Fruit fly (Drosophila melanogaster) whole organism, embryonic: ENCODE data around the gene CG13314.

Experiments
- Atf6 ChIP-seq: fragments of 200-800 bp; sonication (Bioruptor generic); IDR thresholded peaks from 2 replicates; pipeline ENCODE4 v1.3.6; 2022; ENCODE audit warnings: missing biosample characterization, missing genetic modification characterization
- B-H2 ChIP-seq: fragments of 200-800 bp; sonication (Bioruptor generic); optimal IDR thresholded peaks from 2 replicates; lab custom pipeline; 2018; ENCODE audit warnings: missing biosample characterization, mild to moderate bottlenecking, missing genetic modification characterization
- CG10267 ChIP-seq: fragments of 200-800 bp; sonication (Bioruptor generic); optimal IDR thresholded peaks from 2 replicates; lab custom pipeline; 2018; ENCODE audit warnings: missing biosample characterization, mild to moderate bottlenecking, missing genetic modification characterization, moderate library complexity
- CG11247 ChIP-seq: fragments of 200-800 bp; sonication (Bioruptor generic); IDR thresholded peaks from 2 replicates; pipeline ENCODE4 v1.3.6; 2022; ENCODE audit warnings: missing biosample characterization, missing genetic modification characterization
- CG11504 ChIP-seq: fragments of 200-800 bp; sonication (Bioruptor generic); optimal IDR thresholded peaks from 3 replicates; lab custom pipeline; 2019; ENCODE audit warnings: missing biosample characterization, mild to moderate bottlenecking, missing genetic modification characterization, moderate library complexity
- CG11695 ChIP-seq: fragments of 200-800 bp; sonication (Bioruptor generic); IDR thresholded peaks from 3 replicates; pipeline ENCODE4 v1.3.6; 2022; ENCODE audit warnings: missing biosample characterization, missing genetic modification characterization
- CG12155 ChIP-seq: fragments of 200-800 bp; sonication (Bioruptor generic); optimal IDR thresholded peaks from 3 replicates; lab custom pipeline; 2016; ENCODE audit warnings: missing biosample characterization, missing genetic modification characterization
- CG13775 ChIP-seq: fragments of 200-800 bp; sonication (Bioruptor generic); optimal IDR thresholded peaks from 3 replicates; lab custom pipeline; 2017; ENCODE audit warnings: missing biosample characterization, mild to moderate bottlenecking, missing genetic modification characterization
- CG14860 ChIP-seq: fragments of 200-800 bp; sonication (Bioruptor generic); IDR thresholded peaks from 3 replicates; pipeline ENCODE4 v1.3.6; 2022; ENCODE audit warnings: missing biosample characterization, missing genetic modification characterization; ENCODE audit not compliant: partially characterized antibody
- CG15073 ChIP-seq: fragments of 200-800 bp; sonication (Bioruptor generic); optimal IDR thresholded peaks from 2 replicates; lab custom pipeline; 2016; ENCODE audit warnings: missing biosample characterization, missing genetic modification characterization
- CG15514 ChIP-seq: fragments of 200-800 bp; sonication (Bioruptor generic); optimal IDR thresholded peaks from 3 replicates; lab custom pipeline; 2017; ENCODE audit warnings: missing biosample characterization, missing genetic modification characterization, mild to moderate bottlenecking, moderate library complexity, missing genetic modification reagents
- CG1603 ChIP-seq: fragments of 200-800 bp; sonication (Bioruptor generic); optimal IDR thresholded peaks from 2 replicates; lab custom pipeline; 2019; ENCODE audit warnings: missing biosample characterization, mild to moderate bottlenecking, missing genetic modification characterization, moderate library complexity
- CG18619 ChIP-seq: fragments of 200-800 bp; sonication (Bioruptor generic); optimal IDR thresholded peaks from 3 replicates; lab custom pipeline; 2017; ENCODE audit warnings: missing biosample characterization, mild to moderate bottlenecking, missing genetic modification characterization
- CG3065 ChIP-seq: fragments of 200-800 bp; sonication (Bioruptor generic); optimal IDR thresholded peaks from 2 replicates; lab custom pipeline; 2016; ENCODE audit warnings: missing biosample characterization, missing genetic modification characterization
- CG31365 ChIP-seq: fragments of 200-800 bp; sonication (Bioruptor generic); optimal IDR thresholded peaks from 2 replicates; lab custom pipeline; 2018; ENCODE audit warnings: missing biosample characterization, mild to moderate bottlenecking, missing genetic modification characterization
- CG3281 ChIP-seq: fragments of 200-800 bp; sonication (Bioruptor generic); optimal IDR thresholded peaks from 3 replicates; lab custom pipeline; 2017; ENCODE audit warnings: missing biosample characterization, mild to moderate bottlenecking, missing genetic modification characterization
- CG42726 ChIP-seq: fragments of 200-800 bp; sonication (Bioruptor generic); IDR thresholded peaks from 2 replicates; pipeline ENCODE4 v1.3.6; 2022; ENCODE audit warnings: missing biosample characterization, missing genetic modification characterization; ENCODE audit not compliant: partially characterized antibody
- CG4282 ChIP-seq: fragments of 200-800 bp; sonication (Bioruptor generic); optimal IDR thresholded peaks from 2 replicates; lab custom pipeline; 2016; ENCODE audit warnings: missing biosample characterization, missing genetic modification characterization
- CG6272 ChIP-seq: fragments of 200-800 bp; sonication (Bioruptor generic); IDR thresholded peaks from 2 replicates; pipeline ENCODE4 v1.3.6; 2022; ENCODE audit warnings: missing biosample characterization, missing genetic modification characterization
- CG6689 ChIP-seq: fragments of 200-800 bp; sonication (Bioruptor generic); IDR thresholded peaks from 2 replicates; pipeline ENCODE4 v1.3.6; 2022; ENCODE audit warnings: missing biosample characterization, missing genetic modification characterization
- CG6765 ChIP-seq: fragments of 200-800 bp; sonication (Bioruptor generic); optimal IDR thresholded peaks from 3 replicates; lab custom pipeline; 2017; ENCODE audit warnings: missing biosample characterization, mild to moderate bottlenecking, missing genetic modification characterization
- CG7556 ChIP-seq: fragments of 200-800 bp; sonication (Bioruptor generic); optimal IDR thresholded peaks from 2 replicates; lab custom pipeline; 2017; ENCODE audit warnings: missing biosample characterization, mild to moderate bottlenecking, missing genetic modification characterization
- CG7928 ChIP-seq: fragments of 200-800 bp; sonication (Bioruptor generic); optimal IDR thresholded peaks from 2 replicates; lab custom pipeline; 2017; ENCODE audit warnings: missing biosample characterization, mild to moderate bottlenecking, missing genetic modification characterization
- CG9215 ChIP-seq: fragments of 200-800 bp; sonication (Bioruptor generic); IDR thresholded peaks from 2 replicates; pipeline ENCODE4 v1.3.6; 2022; ENCODE audit warnings: missing biosample characterization, missing genetic modification characterization
- D19A ChIP-seq: fragments of 200-800 bp; optimal IDR thresholded peaks from 3 replicates; lab custom pipeline; 2019; ENCODE audit warnings: missing biosample characterization, mild to moderate bottlenecking, missing genetic modification characterization, moderate library complexity
- Dfd ChIP-seq, 2 experiments: fragments of >200 bp; optimal IDR thresholded peaks; 2 replicates each; lab custom pipeline; 2017; ENCODE audit warnings: missing biosample characterization in 2 of 2, missing genetic modification characterization in 2 of 2
- Dll ChIP-seq: fragments of 200-800 bp; sonication (Bioruptor generic); IDR thresholded peaks from 4 replicates; pipeline ENCODE4 v1.3.6; 2022; ENCODE audit warnings: missing biosample characterization, missing genetic modification characterization; ENCODE audit not compliant: partially characterized antibody
- GATAe ChIP-seq: fragments of 200-800 bp; sonication (Bioruptor generic); conservative IDR thresholded peaks from 2 replicates; pipeline ENCODE4 v1.3.6; 2022; ENCODE audit warnings: missing biosample characterization, missing genetic modification characterization
- Hmr ChIP-seq: fragments of 200-800 bp; sonication (Bioruptor generic); optimal IDR thresholded peaks from 3 replicates; lab custom pipeline; 2017; ENCODE audit warnings: mild to moderate bottlenecking, missing biosample characterization, missing genetic modification reagents, missing genetic modification characterization
- Nf-YA ChIP-seq: fragments of 200-800 bp; sonication (Bioruptor generic); IDR thresholded peaks from 2 replicates; pipeline ENCODE4 v1.3.6; 2022; ENCODE audit warnings: missing biosample characterization, missing genetic modification characterization
- Nf-YC ChIP-seq: fragments of 200-800 bp; optimal IDR thresholded peaks from 3 replicates; lab custom pipeline; 2019; ENCODE audit warnings: missing biosample characterization, mild to moderate bottlenecking, missing genetic modification characterization, moderate library complexity
- Opbp ChIP-seq: fragments of 200-800 bp; sonication (Bioruptor generic); IDR thresholded peaks from 3 replicates; pipeline ENCODE4 v1.3.6; 2022; ENCODE audit warnings: missing biosample characterization, missing genetic modification characterization; ENCODE audit not compliant: partially characterized antibody
- Rfx ChIP-seq: fragments of 200-800 bp; sonication (Bioruptor generic); IDR thresholded peaks from 2 replicates; pipeline ENCODE4 v1.3.6; 2022; ENCODE audit warnings: missing biosample characterization, missing genetic modification characterization
- YL-1 ChIP-seq: fragments of 200-800 bp; sonication (Bioruptor generic); optimal IDR thresholded peaks from 3 replicates; lab custom pipeline; 2017; ENCODE audit warnings: missing biosample characterization, mild to moderate bottlenecking, missing genetic modification characterization
- bab2 ChIP-seq: fragments of 200-800 bp; sonication (Bioruptor generic); optimal IDR thresholded peaks from 2 replicates; lab custom pipeline; 2016; ENCODE audit warnings: missing biosample characterization, missing genetic modification characterization
- chn ChIP-seq: fragments of 200-800 bp; sonication (Bioruptor generic); optimal IDR thresholded peaks from 2 replicates; lab custom pipeline; 2016; ENCODE audit warnings: missing biosample characterization, missing genetic modification characterization
- corto ChIP-seq: fragments of 200-800 bp; sonication (Bioruptor generic); optimal IDR thresholded peaks from 2 replicates; lab custom pipeline; 2016; ENCODE audit warnings: missing biosample characterization, mild to moderate bottlenecking, missing genetic modification characterization, moderate library complexity
- croc ChIP-seq: fragments of 200-800 bp; sonication (Bioruptor generic); conservative IDR thresholded peaks from 3 replicates; pipeline ENCODE4 v1.3.6; 2022; ENCODE audit warnings: missing biosample characterization, missing genetic modification characterization
- cwo ChIP-seq: fragments of 200-800 bp; sonication (Bioruptor generic); optimal IDR thresholded peaks from 3 replicates; lab custom pipeline; 2017; ENCODE audit warnings: missing biosample characterization, missing genetic modification characterization, mild to moderate bottlenecking, moderate library complexity, missing genetic modification reagents
- disco-r ChIP-seq: fragments of 200-800 bp; sonication (Bioruptor generic); optimal IDR thresholded peaks from 2 replicates; lab custom pipeline; 2016; ENCODE audit warnings: missing biosample characterization, missing genetic modification characterization
- gcm2 ChIP-seq: fragments of 200-800 bp; sonication (Bioruptor generic); optimal IDR thresholded peaks from 2 replicates; lab custom pipeline; 2016; ENCODE audit warnings: missing biosample characterization, missing genetic modification characterization
- gt ChIP-seq: fragments of 200-800 bp; sonication (Bioruptor generic); IDR thresholded peaks from 2 replicates; pipeline ENCODE4 v1.3.6; 2022; ENCODE audit warnings: missing biosample characterization, missing genetic modification characterization
- hkb ChIP-seq, 2 experiments: fragments of 200-800 bp in 1 of 2; fragments of >200 bp in 1 of 2; sonication (Bioruptor generic) in 1 of 2; IDR thresholded peaks in 1 of 2; optimal IDR thresholded peaks in 1 of 2; 2 replicates each; pipeline versions ENCODE4 v1.3.6 to Lab custom; 2017 to 2022; ENCODE audit warnings: missing biosample characterization in 1 of 2, missing genetic modification characterization in 1 of 2
- kay ChIP-seq: fragments of 200-800 bp; sonication (Bioruptor generic); optimal IDR thresholded peaks from 2 replicates; lab custom pipeline; 2016; ENCODE audit warnings: missing biosample characterization, missing genetic modification characterization
- onecut ChIP-seq: fragments of 200-800 bp; sonication (Bioruptor generic); IDR thresholded peaks from 2 replicates; pipeline ENCODE4 v1.3.6; 2022; ENCODE audit warnings: missing biosample characterization, missing genetic modification characterization
- pfk ChIP-seq: fragments of 200-800 bp; sonication (Bioruptor generic); optimal IDR thresholded peaks from 2 replicates; lab custom pipeline; 2018; ENCODE audit warnings: missing biosample characterization, mild to moderate bottlenecking, missing genetic modification characterization, moderate library complexity
- sqz ChIP-seq: fragments of 200-800 bp; sonication (Bioruptor generic); optimal IDR thresholded peaks from 3 replicates; lab custom pipeline; 2018; ENCODE audit warnings: missing biosample characterization, mild to moderate bottlenecking, missing genetic modification characterization
- stwl ChIP-seq: fragments of 200-800 bp; sonication (Bioruptor generic); optimal IDR thresholded peaks from 3 replicates; lab custom pipeline; 2018; ENCODE audit warnings: missing biosample characterization, mild to moderate bottlenecking, missing genetic modification characterization, moderate library complexity
- trem ChIP-seq: fragments of 200-800 bp; optimal IDR thresholded peaks from 3 replicates; lab custom pipeline; 2019; ENCODE audit warnings: missing biosample characterization, mild to moderate bottlenecking, missing genetic modification characterization, moderate library complexity
- trh ChIP-seq: fragments of 200-800 bp; sonication (Bioruptor generic); optimal IDR thresholded peaks from 2 replicates; lab custom pipeline; 2016; ENCODE audit warnings: missing biosample characterization, missing genetic modification characterization

The CG13314 gene

DNA sequence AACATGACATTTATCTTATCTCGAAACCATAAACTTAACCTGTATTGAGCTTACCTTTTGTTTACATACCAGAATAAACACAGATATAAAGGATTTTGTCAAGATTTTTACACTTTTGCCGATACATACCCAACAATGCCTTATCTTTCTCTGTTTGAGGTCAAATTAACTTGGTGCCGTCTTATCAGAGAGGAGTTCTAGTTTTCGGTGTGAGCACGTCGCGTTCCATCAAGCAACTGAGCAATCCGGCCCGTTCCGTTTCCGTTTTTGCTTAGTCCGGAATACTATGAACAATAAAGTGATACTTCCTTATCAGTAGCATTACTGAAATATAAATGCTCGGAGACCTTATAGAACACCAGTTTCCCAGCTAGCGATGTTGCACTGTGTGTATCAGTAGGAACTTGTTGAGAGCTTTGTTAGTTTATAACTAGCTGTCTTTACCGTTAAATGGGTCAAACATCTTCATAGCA is 4.3 kb downstream of the CG13314 start, which contains the start of gene Galk (continued):
- no peak for TF ChIP-seq gt
- TF ChIP-seq stwl (tag; lab: Kevin White, UChicago), result no peak
- TF ChIP-seq CG18619 (GFP tag; lab: Kevin White, UChicago), result no peak
- no peak for TF ChIP-seq gcm2 (GFP tag; lab: Kevin White, UChicago)
- TF ChIP-seq Hmr (GFP tag; lab: Kevin White, UChicago), result peak; percentile 46
- TF ChIP-seq Dll (GFP tag; lab: Robert Waterston, UW), result no peak
- TF ChIP-seq CG7556 (GFP tag; lab: Kevin White, UChicago), result peak; percentile 28
- peak; percentile 65 for TF ChIP-seq onecut (GFP tag; lab: Robert Waterston, UW)
- no peak for TF ChIP-seq kay (GFP tag; lab: Kevin White, UChicago)
- TF ChIP-seq CG42726 (GFP tag; lab: Robert Waterston, UW), result no peak
- TF ChIP-seq corto, result no peak
- TF ChIP-seq CG1603 (tag; lab: Kevin White, UChicago), result no peak
- TF ChIP-seq cwo (GFP tag; lab: Kevin White, UChicago), result peak; percentile 70
- no peak for TF ChIP-seq sqz
- TF ChIP-seq CG14860 (GFP tag; lab: Robert Waterston, UW), result no peak
- no peak for TF ChIP-seq hkb (optimal IDR thresholded peaks at IDR 0.05; lab: Kevin White, UChicago)
- TF ChIP-seq hkb (GFP tag; IDR thresholded peaks at IDR 0.05; lab: Robert Waterston, UW), result peak; percentile 65
- peak; percentile 75 for TF ChIP-seq Atf6 (GFP tag; lab: Robert Waterston, UW)
- TF ChIP-seq Dfd (GFP tag; optimal IDR thresholded peaks at IDR 0.05; lab: Kevin White, UChicago), result no peak
- 0 out of 2 replicates have a peak, but pooled peaks have one; percentile 21 for TF ChIP-seq CG6272 (GFP tag; lab: Robert Waterston, UW)
- no peak for TF ChIP-seq trh (GFP tag; lab: Kevin White, UChicago)
- peak; percentile 38; the same call in 1 of the 3 replicates for TF ChIP-seq CG11695 (GFP tag; lab: Robert Waterston, UW)
- no peak for TF ChIP-seq CG9215 (GFP tag; lab: Robert Waterston, UW)
- TF ChIP-seq CG3281 (GFP tag; lab: Kevin White, UChicago), result peak; percentile 49
- TF ChIP-seq GATAe (GFP tag; lab: Robert Waterston, UW), result peak; percentile 91
- peak; percentile 26 for TF ChIP-seq CG31365
- TF ChIP-seq Opbp, result no peak
- TF ChIP-seq CG13775 (GFP tag; lab: Kevin White, UChicago), result no peak
- no peak for TF ChIP-seq croc
- peak; percentile 12 for TF ChIP-seq chn (GFP tag; lab: Kevin White, UChicago)
- TF ChIP-seq CG6689, result peak; percentile 39; the same call in 1 of the 2 replicates
- TF ChIP-seq CG7928, result no peak
- TF ChIP-seq CG12155 (GFP tag; lab: Kevin White, UChicago), result peak; percentile 57
- TF ChIP-seq CG15514, result peak; percentile 72
- TF ChIP-seq D19A (tag; lab: Kevin White, UChicago), result no peak
- TF ChIP-seq CG4282 (GFP tag; lab: Kevin White, UChicago), result peak; percentile 72
- peak; percentile 68 for TF ChIP-seq CG6765 (GFP tag; lab: Kevin White, UChicago)
- no peak for TF ChIP-seq CG15073 (GFP tag; lab: Kevin White, UChicago)
- TF ChIP-seq CG11247 (GFP tag; lab: Robert Waterston, UW), result peak; percentile 72
- no peak for TF ChIP-seq CG3065
- no peak for TF ChIP-seq trem (tag; lab: Kevin White, UChicago)
- no peak for TF ChIP-seq CG10267 (tag; lab: Kevin White, UChicago)
- peak; percentile 37 for TF ChIP-seq pfk (GFP tag; lab: Kevin White, UChicago)
- TF ChIP-seq CG11504 (tag; lab: Kevin White, UChicago), result peak; percentile 36
- TF ChIP-seq Rfx (GFP tag; lab: Robert Waterston, UW), result peak; percentile 93
- TF ChIP-seq bab2, result peak; percentile 48
- peak; percentile 5 for TF ChIP-seq Nf-YC
- peak; percentile 48 for TF ChIP-seq B-H2 (GFP tag; lab: Kevin White, UChicago)
- no peak for TF ChIP-seq disco-r (GFP tag; lab: Kevin White, UChicago)
- 0 out of 2 replicates have a peak, but pooled peaks have one; percentile 40 for TF ChIP-seq Nf-YA (GFP tag; lab: Robert Waterston, UW)
- no peak for TF ChIP-seq YL-1 (GFP tag; lab: Kevin White, UChicago)
